Worm (Caenorhabditis elegans) whole organism, mixed stage, embryonic: ENCODE measurements around the gene Y6G8.5.
"Not testable (repeated sequence)": the region's sequence is repeated elsewhere in the genome, so short reads cannot be mapped to it uniquely, and the experiment has no call there.

ENCODE experiments used
- ces-1 ChIP-seq: fragments of 150-350 bp; optimal IDR thresholded peaks from 2 replicates; lab custom pipeline; 2014; ENCODE audit warnings: missing biosample characterization, missing genetic modification reagents, missing genetic modification characterization
- elt-1 ChIP-seq: sonication (generic microtip); optimal IDR thresholded peaks from 2 replicates; lab custom pipeline; 2017; ENCODE audit warnings: missing genetic modification characterization, mild to moderate bottlenecking, missing compliant biosample characterization, antibody characterized with exemption, moderate library complexity, borderline replicate concordance; ENCODE audit not compliant: insufficient read depth
- elt-3 ChIP-seq: fragments of 150-350 bp; optimal IDR thresholded peaks from 2 replicates; lab custom pipeline; 2014; ENCODE audit warnings: missing biosample characterization, missing genetic modification characterization
- lin-32 ChIP-seq: fragments of 200-800 bp; sonication (Bioruptor generic); optimal IDR thresholded peaks from 2 replicates; lab custom pipeline; 2018; ENCODE audit warnings: mild to moderate bottlenecking, missing genetic modification characterization, missing compliant biosample characterization
- mab-5 ChIP-seq: fragments of 150-350 bp; optimal IDR thresholded peaks from 2 replicates; lab custom pipeline; 2014; ENCODE audit warnings: missing biosample characterization, missing genetic modification characterization
- mep-1 ChIP-seq: fragments of 150-350 bp; optimal IDR thresholded peaks from 2 replicates; lab custom pipeline; 2017; ENCODE audit warnings: missing biosample characterization, missing genetic modification reagents, missing genetic modification characterization, inconsistent platforms
- nhr-12 ChIP-seq: fragments of 150-350 bp; optimal IDR thresholded peaks from 2 replicates; lab custom pipeline; 2014; ENCODE audit warnings: missing biosample characterization, missing genetic modification characterization
- nhr-237 ChIP-seq: fragments of 150-350 bp; optimal IDR thresholded peaks from 2 replicates; lab custom pipeline; 2014; ENCODE audit warnings: missing biosample characterization, missing genetic modification characterization
- pha-4 ChIP-seq: fragments of 150-350 bp; optimal IDR thresholded peaks from 2 replicates; lab custom pipeline; 2018; ENCODE audit warnings: missing biosample characterization, missing genetic modification reagents, missing genetic modification characterization
- snpc-4 ChIP-seq: fragments of 150-350 bp; optimal IDR thresholded peaks from 2 replicates; lab custom pipeline; 2014; ENCODE audit warnings: missing biosample characterization, missing genetic modification characterization
- sptf-1 ChIP-seq: sonication (generic microtip); optimal IDR thresholded peaks from 2 replicates; lab custom pipeline; 2017; ENCODE audit warnings: mild to moderate bottlenecking, missing genetic modification characterization, moderate library complexity, missing compliant biosample characterization
- unc-62 ChIP-seq: fragments of 150-350 bp; optimal IDR thresholded peaks from 2 replicates; lab custom pipeline; 2014; ENCODE audit warnings: missing biosample characterization, missing genetic modification reagents, missing genetic modification characterization
- ztf-11 ChIP-seq: fragments of 150-350 bp; optimal IDR thresholded peaks from 2 replicates; lab custom pipeline; 2014; ENCODE audit warnings: missing biosample characterization, missing genetic modification characterization

- TF ChIP-seq sptf-1 (tag; lab: Kevin White, UChicago); nhr-237 (tag; lab: Kevin White, UChicago); ces-1; elt-1; unc-62 (GFP tag; lab: Kevin White, UChicago); mep-1 (tag; lab: Kevin White, UChicago); pha-4 (tag; lab: Kevin White, UChicago); mab-5 (tag; lab: Kevin White, UChicago); nhr-12 (tag; lab: Kevin White, UChicago); ztf-11 (tag; lab: Kevin White, UChicago); snpc-4 (tag; lab: Kevin White, UChicago); elt-3; lin-32: not testable (repeated sequence)
These were observed 5.0 kb downstream of the Y6G8.5 start, which contains the start of gene Y6G8.15 for ce11 chrV:17610503-17610902.
